Fruit fly (Drosophila melanogaster) whole organism, pupa: ENCODE data around the gene CG32284.

Experiments
- CG10348 ChIP-seq: fragments of 200-800 bp; sonication (Bioruptor generic); IDR thresholded peaks from 2 replicates; pipeline ENCODE4 v1.3.6; 2022; ENCODE audit warnings: missing biosample characterization, missing genetic modification characterization
- CG13204 ChIP-seq: fragments of 200-800 bp; sonication (Bioruptor generic); optimal IDR thresholded peaks from 2 replicates; lab custom pipeline; 2018; ENCODE audit warnings: missing biosample characterization, mild to moderate bottlenecking, missing genetic modification characterization, moderate library complexity
- CG32121 ChIP-seq: fragments of 200-800 bp; sonication (Bioruptor generic); IDR thresholded peaks from 2 replicates; pipeline ENCODE4 v1.3.6; 2022; ENCODE audit warnings: missing biosample characterization, missing genetic modification characterization
- CG34367 ChIP-seq: fragments of 200-800 bp; sonication (Bioruptor generic); optimal IDR thresholded peaks from 2 replicates; lab custom pipeline; 2018; ENCODE audit warnings: missing biosample characterization, mild to moderate bottlenecking, missing genetic modification characterization
- CG4496 ChIP-seq: fragments of 200-800 bp; sonication (Bioruptor generic); IDR thresholded peaks from 3 replicates; pipeline ENCODE4 v1.3.6; 2022; ENCODE audit warnings: missing biosample characterization, missing genetic modification characterization
- CG8301 ChIP-seq: fragments of 200-800 bp; sonication (Bioruptor generic); optimal IDR thresholded peaks from 2 replicates; lab custom pipeline; 2018; ENCODE audit warnings: missing biosample characterization, mild to moderate bottlenecking, missing genetic modification characterization
- Pif1A ChIP-seq: fragments of 200-800 bp; sonication (Bioruptor generic); optimal IDR thresholded peaks from 3 replicates; lab custom pipeline; 2016; ENCODE audit warnings: missing biosample characterization, missing genetic modification characterization

dm6 chr3L:3192333-3192894, 6.0 kb downstream of the CG32284 start, which contains the start of gene CG14965:
- TF ChIP-seq CG4496 (GFP tag; lab: Robert Waterston, UW) (no peak), CG32121 (no peak), CG34367 (tag; lab: Kevin White, UChicago) (no peak), Pif1A (GFP tag; lab: Kevin White, UChicago) (no peak), CG8301 (tag; lab: Kevin White, UChicago) (no peak), CG10348 (no peak), CG13204 (GFP tag; lab: Kevin White, UChicago) (no peak)
